Fruit fly (Drosophila melanogaster) whole organism, embryonic: ENCODE results near the gene Obp93a.
A peak's percentile ranks its signal among the peaks of the same experiment; 100 is the strongest.

Source experiments
- Antp ChIP-seq: fragments of 200-800 bp; sonication (Bioruptor generic); optimal IDR thresholded peaks from 3 replicates; lab custom pipeline; 2016; ENCODE audit warnings: missing biosample characterization, missing genetic modification characterization
- Awh ChIP-seq: fragments of 200-800 bp; sonication (Bioruptor generic); IDR thresholded peaks from 2 replicates; pipeline ENCODE4, ENCODE4 v1.3.6; 2022; ENCODE audit warnings: missing biosample characterization, missing genetic modification characterization
- CG10654 ChIP-seq: fragments of 200-800 bp; sonication (Bioruptor generic); optimal IDR thresholded peaks from 2 replicates; lab custom pipeline; 2016; ENCODE audit warnings: missing biosample characterization, missing genetic modification characterization
- CG1647 ChIP-seq: fragments of 200-800 bp; sonication (Bioruptor generic); optimal IDR thresholded peaks from 3 replicates; lab custom pipeline; 2016; ENCODE audit warnings: missing biosample characterization, missing genetic modification characterization
- CG17385 ChIP-seq: fragments of 200-800 bp; sonication (Bioruptor generic); optimal IDR thresholded peaks from 3 replicates; lab custom pipeline; 2018; ENCODE audit warnings: missing biosample characterization, mild to moderate bottlenecking, missing genetic modification characterization
- CG17568 ChIP-seq: fragments of 200-800 bp; sonication (Bioruptor generic); optimal IDR thresholded peaks from 2 replicates; lab custom pipeline; 2018; ENCODE audit warnings: missing biosample characterization, mild to moderate bottlenecking, missing genetic modification characterization, moderate library complexity
- CG18599 ChIP-seq: fragments of 200-800 bp; sonication (Bioruptor generic); optimal IDR thresholded peaks from 3 replicates; lab custom pipeline; 2017; ENCODE audit warnings: missing biosample characterization, missing genetic modification characterization, mild to moderate bottlenecking, moderate library complexity, missing genetic modification reagents
- CG31365 ChIP-seq: fragments of 200-800 bp; sonication (Bioruptor generic); optimal IDR thresholded peaks from 2 replicates; lab custom pipeline; 2018; ENCODE audit warnings: missing biosample characterization, mild to moderate bottlenecking, missing genetic modification characterization
- CG32532 ChIP-seq: fragments of 200-800 bp; sonication (Bioruptor generic); IDR thresholded peaks from 2 replicates; pipeline ENCODE4 v1.3.6; 2022; ENCODE audit warnings: missing biosample characterization, missing genetic modification characterization
- CG32772 ChIP-seq: fragments of 200-800 bp; sonication (Bioruptor generic); IDR thresholded peaks from 2 replicates; pipeline ENCODE4 v1.3.6; 2022; ENCODE audit warnings: missing biosample characterization, missing genetic modification characterization
- CG33213 ChIP-seq: fragments of 200-800 bp; sonication (Bioruptor generic); optimal IDR thresholded peaks from 3 replicates; lab custom pipeline; 2016; ENCODE audit warnings: missing biosample characterization, missing genetic modification characterization
- CG3847 ChIP-seq: fragments of 200-800 bp; sonication (Bioruptor generic); IDR thresholded peaks from 2 replicates; pipeline ENCODE4 v1.3.6; 2022; ENCODE audit warnings: missing biosample characterization, missing genetic modification characterization
- CG3995 ChIP-seq: fragments of 200-800 bp; sonication (Bioruptor generic); optimal IDR thresholded peaks from 3 replicates; lab custom pipeline; 2016; ENCODE audit warnings: missing biosample characterization, missing genetic modification characterization
- CG5953 ChIP-seq: fragments of 200-800 bp; sonication (Bioruptor generic); IDR thresholded peaks from 2 replicates; pipeline ENCODE4 v1.3.6; 2022; ENCODE audit warnings: missing biosample characterization, missing genetic modification characterization
- CG6272 ChIP-seq: fragments of 200-800 bp; sonication (Bioruptor generic); IDR thresholded peaks from 2 replicates; pipeline ENCODE4 v1.3.6; 2022; ENCODE audit warnings: missing biosample characterization, missing genetic modification characterization
- CG6765 ChIP-seq: fragments of 200-800 bp; sonication (Bioruptor generic); optimal IDR thresholded peaks from 3 replicates; lab custom pipeline; 2017; ENCODE audit warnings: missing biosample characterization, mild to moderate bottlenecking, missing genetic modification characterization
- CG6854 ChIP-seq: fragments of 200-800 bp; sonication (Bioruptor generic); optimal IDR thresholded peaks from 3 replicates; lab custom pipeline; 2017; ENCODE audit warnings: missing biosample characterization, mild to moderate bottlenecking, missing genetic modification characterization
- CG8478 ChIP-seq: fragments of >200 bp; optimal IDR thresholded peaks from 2 replicates; lab custom pipeline; 2018
- CG8944 ChIP-seq: fragments of 200-800 bp; sonication (Bioruptor generic); optimal IDR thresholded peaks from 3 replicates; lab custom pipeline; 2016; ENCODE audit warnings: missing biosample characterization, missing genetic modification characterization
- CG9817 ChIP-seq: fragments of 200-800 bp; sonication (Bioruptor generic); optimal IDR thresholded peaks from 2 replicates; lab custom pipeline; 2018; ENCODE audit warnings: missing biosample characterization, mild to moderate bottlenecking, missing genetic modification characterization, moderate library complexity
- Dad ChIP-seq: fragments of 200-800 bp; sonication (Bioruptor generic); optimal IDR thresholded peaks from 3 replicates; lab custom pipeline; 2016; ENCODE audit warnings: missing biosample characterization, missing genetic modification characterization
- Dbx ChIP-seq: fragments of 200-800 bp; sonication (Bioruptor generic); IDR thresholded peaks from 3 replicates; pipeline ENCODE4 v1.3.6; 2022; ENCODE audit warnings: missing biosample characterization, missing genetic modification characterization
- Deaf1 ChIP-seq: fragments of 200-800 bp; optimal IDR thresholded peaks from 3 replicates; lab custom pipeline; 2019; ENCODE audit warnings: missing biosample characterization, mild to moderate bottlenecking, missing genetic modification characterization, moderate library complexity
- E2f1 ChIP-seq: fragments of 200-800 bp; sonication (Bioruptor generic); IDR thresholded peaks from 2 replicates; pipeline ENCODE4 v1.3.6; 2022; ENCODE audit warnings: missing biosample characterization, missing genetic modification characterization
- ERR ChIP-seq: fragments of 200-800 bp; sonication (Bioruptor generic); optimal IDR thresholded peaks from 2 replicates; lab custom pipeline; 2016; ENCODE audit warnings: missing biosample characterization, missing genetic modification characterization
- Eip74EF ChIP-seq, 2 experiments: fragments of 200-800 bp in 1 of 2; fragments of >200 bp in 1 of 2; sonication (Bioruptor generic) in 1 of 2; optimal IDR thresholded peaks; 2 replicates each; lab custom pipeline; 2017 to 2019; ENCODE audit warnings: missing biosample characterization in 2 of 2, missing genetic modification characterization in 2 of 2, mild to moderate bottlenecking in 1 of 2, moderate library complexity in 1 of 2
- Ets97D ChIP-seq: fragments of 200-800 bp; sonication (Bioruptor generic); optimal IDR thresholded peaks from 3 replicates; lab custom pipeline; 2016; ENCODE audit warnings: missing biosample characterization, missing genetic modification characterization
- GATAe ChIP-seq: fragments of 200-800 bp; sonication (Bioruptor generic); conservative IDR thresholded peaks from 2 replicates; pipeline ENCODE4 v1.3.6; 2022; ENCODE audit warnings: missing biosample characterization, missing genetic modification characterization
- Pdp1 ChIP-seq, 2 experiments: fragments of 200-800 bp; sonication (Bioruptor generic); optimal IDR thresholded peaks; 3 replicates each; lab custom pipeline; 2016; ENCODE audit warnings: missing biosample characterization in 2 of 2, missing genetic modification characterization in 2 of 2, mild to moderate bottlenecking in 1 of 2, moderate library complexity in 1 of 2
- Taf1 ChIP-seq: fragments of 200-800 bp; sonication (Bioruptor generic); IDR thresholded peaks from 2 replicates; pipeline ENCODE4 v1.3.6; 2022; ENCODE audit warnings: missing biosample characterization, missing genetic modification characterization
- YL-1 ChIP-seq: fragments of 200-800 bp; sonication (Bioruptor generic); optimal IDR thresholded peaks from 3 replicates; lab custom pipeline; 2017; ENCODE audit warnings: missing biosample characterization, mild to moderate bottlenecking, missing genetic modification characterization
- dpn ChIP-seq, 2 experiments: fragments of 200-800 bp; sonication (Bioruptor generic); optimal IDR thresholded peaks; 3 replicates each; lab custom pipeline; 2016; ENCODE audit warnings: missing biosample characterization in 2 of 2, missing genetic modification characterization in 2 of 2
- hkb ChIP-seq, 2 experiments: fragments of 200-800 bp in 1 of 2; fragments of >200 bp in 1 of 2; sonication (Bioruptor generic) in 1 of 2; IDR thresholded peaks in 1 of 2; optimal IDR thresholded peaks in 1 of 2; 2 replicates each; pipeline versions ENCODE4 v1.3.6 to Lab custom; 2017 to 2022; ENCODE audit warnings: missing biosample characterization in 1 of 2, missing genetic modification characterization in 1 of 2
- inv ChIP-seq: fragments of 200-800 bp; sonication (Bioruptor generic); IDR thresholded peaks from 2 replicates; pipeline ENCODE4 v1.3.6; 2022; ENCODE audit warnings: missing biosample characterization, missing genetic modification characterization; ENCODE audit not compliant: partially characterized antibody
- lbe ChIP-seq: fragments of 200-800 bp; sonication (Bioruptor generic); optimal IDR thresholded peaks from 2 replicates; lab custom pipeline; 2016; ENCODE audit warnings: missing biosample characterization, mild to moderate bottlenecking, missing genetic modification characterization
- odd ChIP-seq: fragments of 200-800 bp; sonication (Bioruptor generic); optimal IDR thresholded peaks from 2 replicates; lab custom pipeline; 2017; ENCODE audit warnings: missing biosample characterization, mild to moderate bottlenecking, missing genetic modification characterization
- p53 ChIP-seq: fragments of 200-800 bp; sonication (Bioruptor generic); optimal IDR thresholded peaks from 2 replicates; lab custom pipeline; 2016; ENCODE audit warnings: missing biosample characterization, missing genetic modification characterization
- pfk ChIP-seq: fragments of 200-800 bp; sonication (Bioruptor generic); optimal IDR thresholded peaks from 2 replicates; lab custom pipeline; 2018; ENCODE audit warnings: missing biosample characterization, mild to moderate bottlenecking, missing genetic modification characterization, moderate library complexity
- prd ChIP-seq, 3 experiments: fragments of >200 bp in 2 of 3; fragments of 200-800 bp in 1 of 3; sonication (Bioruptor generic) in 1 of 3; optimal IDR thresholded peaks in 2 of 3; IDR thresholded peaks in 1 of 3; 2 replicates in 2 of 3; 3 replicates in 1 of 3; pipeline versions ENCODE4 v1.3.6 to Lab custom; 2017 to 2022; ENCODE audit warnings: missing biosample characterization in 1 of 3, missing genetic modification characterization in 1 of 3
- pros ChIP-seq: fragments of 200-800 bp; sonication (Bioruptor generic); optimal IDR thresholded peaks from 3 replicates; lab custom pipeline; 2019; ENCODE audit warnings: missing biosample characterization, mild to moderate bottlenecking, missing genetic modification characterization, moderate library complexity
- repo ChIP-seq: fragments of 200-800 bp; sonication (Bioruptor generic); optimal IDR thresholded peaks from 2 replicates; lab custom pipeline; 2016; ENCODE audit warnings: missing biosample characterization, missing genetic modification characterization
- sisA ChIP-seq: fragments of 200-800 bp; sonication (Bioruptor generic); IDR thresholded peaks from 2 replicates; pipeline ENCODE4 v1.3.6; 2022; ENCODE audit warnings: missing biosample characterization, missing genetic modification characterization
- slp2 ChIP-seq: fragments of 200-800 bp; sonication (Bioruptor generic); optimal IDR thresholded peaks from 2 replicates; lab custom pipeline; 2016; ENCODE audit warnings: missing biosample characterization, missing genetic modification characterization
- sr ChIP-seq: fragments of 200-800 bp; sonication (Bioruptor generic); IDR thresholded peaks from 3 replicates; pipeline ENCODE4 v1.3.6; 2022; ENCODE audit warnings: missing biosample characterization, missing genetic modification characterization
- tna ChIP-seq: fragments of 200-800 bp; sonication (Bioruptor generic); IDR thresholded peaks from 2 replicates; pipeline ENCODE4 v1.3.6; 2022; ENCODE audit warnings: missing biosample characterization, missing genetic modification characterization; ENCODE audit not compliant: partially characterized antibody
- vvl ChIP-seq: fragments of 200-800 bp; sonication (Bioruptor generic); IDR thresholded peaks from 2 replicates; pipeline ENCODE4 v1.3.6; 2022; ENCODE audit warnings: missing biosample characterization, missing genetic modification characterization
- zen2 ChIP-seq: fragments of 200-800 bp; sonication (Bioruptor generic); IDR thresholded peaks from 3 replicates; pipeline ENCODE4 v1.3.6; 2022; ENCODE audit warnings: missing biosample characterization, missing genetic modification characterization; ENCODE audit not compliant: partially characterized antibody
- zfh2 ChIP-seq: fragments of 200-800 bp; sonication (Bioruptor generic); optimal IDR thresholded peaks from 2 replicates; lab custom pipeline; 2016; ENCODE audit warnings: missing biosample characterization, missing genetic modification characterization

Gene Obp93a

DNA sequence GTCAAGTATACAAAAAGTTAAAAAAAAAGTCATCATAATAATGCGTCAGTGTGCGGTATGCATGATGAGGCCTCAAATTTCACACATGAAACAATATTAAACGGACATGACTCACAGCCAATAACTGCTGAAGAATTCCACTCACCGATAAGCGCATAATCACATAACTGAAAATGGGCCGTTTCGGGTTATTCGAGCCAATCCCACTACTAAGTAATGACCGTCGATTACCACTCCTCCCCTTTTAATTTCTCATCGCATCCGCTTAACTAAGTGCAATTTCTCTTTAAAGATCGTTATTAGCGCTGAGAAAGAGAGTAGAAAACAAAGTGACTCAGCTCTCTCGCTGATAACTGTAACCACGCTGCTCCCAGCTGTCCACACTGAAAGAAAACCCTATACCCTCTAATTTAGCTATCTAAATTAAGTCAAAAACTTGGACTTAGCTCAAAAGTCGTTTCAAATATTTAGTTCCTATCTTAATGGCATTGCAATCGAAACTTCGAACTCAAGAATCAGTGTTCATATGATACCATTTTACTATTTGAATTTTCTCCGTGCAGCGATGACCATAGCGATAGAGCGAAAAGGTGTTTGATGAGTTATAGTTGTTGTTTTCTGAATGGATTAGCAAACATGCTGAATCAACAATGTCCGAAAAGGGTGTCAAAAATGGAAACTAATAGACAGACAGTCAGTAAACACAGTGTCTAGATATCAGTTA lies 16.6 kb downstream of the Obp93a start (continued):
- TF ChIP-seq Deaf1 (tag; lab: Kevin White, UChicago) (no peak), CG6854 (peak; percentile 79), zfh2 (GFP tag; lab: Kevin White, UChicago) (peak; percentile 85), zen2 (GFP tag; lab: Robert Waterston, UW) (no peak), CG10654 (GFP tag; lab: Kevin White, UChicago) (peak; percentile 59), CG17385 (peak; percentile 83), CG17568 (peak; percentile 90), tna (GFP tag; lab: Robert Waterston, UW) (0 out of 2 replicates have a peak, but pooled peaks have one; percentile 7), GATAe (GFP tag; lab: Robert Waterston, UW) (peak; percentile 75), E2f1 (peak; percentile 76), slp2 (GFP tag; lab: Kevin White, UChicago) (peak; percentile 86), Ets97D (GFP tag; lab: Kevin White, UChicago) (peak; percentile 68), CG33213 (GFP tag; lab: Kevin White, UChicago) (peak; percentile 83), CG5953 (GFP tag; lab: Robert Waterston, UW) (peak; percentile 87), CG8478 (lab: Kevin White, UChicago) (no peak), Eip74EF (GFP tag; optimal IDR thresholded peaks at IDR 0.05; lab: Kevin White, UChicago) (peak in 1 of 2 experiments; percentile 92), CG9817 (tag; lab: Kevin White, UChicago) (peak; percentile 74), Pdp1 (GFP tag; optimal IDR thresholded peaks at IDR 0.05; lab: Kevin White, UChicago) (peak; percentile 87), CG3995 (GFP tag; lab: Kevin White, UChicago) (peak; percentile 39), ERR (peak; percentile 77), pfk (GFP tag; lab: Kevin White, UChicago) (peak; percentile 44), Taf1 (GFP tag; lab: Robert Waterston, UW) (peak; percentile 52), Dad (GFP tag; lab: Kevin White, UChicago) (peak; percentile 72), CG18599 (GFP tag; lab: Kevin White, UChicago) (peak; percentile 92), dpn (GFP tag; optimal IDR thresholded peaks at IDR 0.05; lab: Kevin White, UChicago) (peak; percentile 90), Antp (GFP tag; lab: Kevin White, UChicago) (peak; percentile 88), CG31365 (tag; lab: Kevin White, UChicago) (peak; percentile 81), p53 (peak; percentile 46), CG6765 (GFP tag; lab: Kevin White, UChicago) (peak; percentile 42), CG3847 (GFP tag; lab: Robert Waterston, UW) (peak; percentile 78), CG1647 (GFP tag; lab: Kevin White, UChicago) (peak; percentile 92), sr (GFP tag; lab: Robert Waterston, UW) (peak; percentile 76; the same call in 2 of the 3 replicates), CG32532 (peak; percentile 91), sisA (peak; percentile 80), odd (GFP tag; lab: Kevin White, UChicago) (peak; percentile 80), YL-1 (GFP tag; lab: Kevin White, UChicago) (peak; percentile 45), inv (GFP tag; lab: Robert Waterston, UW) (no peak), CG8944 (peak; percentile 61), pros (GFP tag; lab: Kevin White, UChicago) (no peak), vvl (peak; percentile 93), prd (optimal IDR thresholded peaks at IDR 0.05; lab: Kevin White, UChicago) (no peak), prd (GFP tag; IDR thresholded peaks at IDR 0.05; lab: Robert Waterston, UW) (peak; percentile 90), CG32772 (GFP tag; lab: Robert Waterston, UW) (peak; percentile 82), Dbx (GFP tag; lab: Robert Waterston, UW) (peak; percentile 66), hkb (optimal IDR thresholded peaks at IDR 0.05; lab: Kevin White, UChicago) (no peak), hkb (GFP tag; IDR thresholded peaks at IDR 0.05; lab: Robert Waterston, UW) (peak; percentile 94), repo (GFP tag; lab: Kevin White, UChicago) (peak; percentile 87), lbe (GFP tag; lab: Kevin White, UChicago) (peak; percentile 52), Awh (GFP tag; lab: Robert Waterston, UW) (peak; percentile 89), CG6272 (GFP tag; lab: Robert Waterston, UW) (peak; percentile 61)
